Fruit fly (Drosophila melanogaster) whole organism, prepupa: Measurements from ENCODE around the gene Acp1.

ENCODE experiments used
- CG10631 ChIP-seq: fragments of 200-800 bp; sonication (Bioruptor generic); optimal IDR thresholded peaks from 2 replicates; lab custom pipeline; 2016; ENCODE audit warnings: missing biosample characterization, missing genetic modification characterization
- Gug ChIP-seq: fragments of 200-800 bp; sonication (Bioruptor generic); IDR thresholded peaks from 2 replicates; pipeline ENCODE4 v1.3.6; 2022; ENCODE audit warnings: missing biosample characterization, missing genetic modification characterization
- Hr4 ChIP-seq: fragments of 200-800 bp; sonication (Bioruptor generic); optimal IDR thresholded peaks from 3 replicates; lab custom pipeline; 2016; ENCODE audit warnings: missing biosample characterization, missing genetic modification characterization
- Met ChIP-seq: fragments of 200-800 bp; sonication (Bioruptor generic); optimal IDR thresholded peaks from 3 replicates; lab custom pipeline; 2016; ENCODE audit warnings: missing biosample characterization, missing genetic modification characterization
- Smox ChIP-seq: fragments of 200-800 bp; sonication (Bioruptor generic); optimal IDR thresholded peaks from 3 replicates; lab custom pipeline; 2016; ENCODE audit warnings: missing biosample characterization, missing genetic modification characterization
- pdm3 ChIP-seq: fragments of 200-800 bp; sonication (Bioruptor generic); optimal IDR thresholded peaks from 3 replicates; lab custom pipeline; 2016; ENCODE audit warnings: missing biosample characterization, missing genetic modification characterization
- spab ChIP-seq: fragments of 200-800 bp; sonication (Bioruptor generic); optimal IDR thresholded peaks from 2 replicates; lab custom pipeline; 2017; ENCODE audit warnings: missing biosample characterization, mild to moderate bottlenecking, missing genetic modification characterization, missing genetic modification reagents
- topi ChIP-seq: fragments of 200-800 bp; sonication (Bioruptor generic); optimal IDR thresholded peaks from 3 replicates; lab custom pipeline; 2016; ENCODE audit warnings: missing biosample characterization, missing genetic modification characterization

- TF ChIP-seq Hr4 (GFP tag; lab: Kevin White, UChicago): no peak
- TF ChIP-seq Met: no peak
- no peak for TF ChIP-seq spab
- no peak for TF ChIP-seq pdm3
- no peak for TF ChIP-seq Gug
- no peak for TF ChIP-seq CG10631 (GFP tag; lab: Kevin White, UChicago)
- no peak for TF ChIP-seq topi
- no peak for TF ChIP-seq Smox (GFP tag; lab: Kevin White, UChicago)
These were observed 9.4 kb upstream of the Acp1 start for dm6 chr2L:7750631-7751161.
